Fruit fly (Drosophila melanogaster) whole organism, embryonic: ENCODE data around the gene Nin.

Source experiments
- BtbVII ChIP-seq: fragments of 200-800 bp; sonication (Bioruptor generic); optimal IDR thresholded peaks from 3 replicates; lab custom pipeline; 2017; ENCODE audit warnings: missing biosample characterization, mild to moderate bottlenecking, missing genetic modification characterization
- CG4404 ChIP-seq: fragments of 200-800 bp; sonication (Bioruptor generic); IDR thresholded peaks from 2 replicates; pipeline ENCODE4 v1.3.6; 2022; ENCODE audit warnings: missing biosample characterization, missing genetic modification characterization
- CG5180 ChIP-seq: fragments of 200-800 bp; sonication (Bioruptor generic); optimal IDR thresholded peaks from 3 replicates; lab custom pipeline; 2017; ENCODE audit warnings: missing biosample characterization, missing genetic modification characterization, mild to moderate bottlenecking, moderate library complexity, missing genetic modification reagents
- CG9215 ChIP-seq: fragments of 200-800 bp; sonication (Bioruptor generic); IDR thresholded peaks from 2 replicates; pipeline ENCODE4 v1.3.6; 2022; ENCODE audit warnings: missing biosample characterization, missing genetic modification characterization
- Ets65A ChIP-seq: fragments of 200-800 bp; sonication (Bioruptor generic); peaks from one replicate; lab custom pipeline; 2016; ENCODE audit warnings: missing biosample characterization, missing genetic modification characterization
- Hmr ChIP-seq: fragments of 200-800 bp; sonication (Bioruptor generic); optimal IDR thresholded peaks from 3 replicates; lab custom pipeline; 2017; ENCODE audit warnings: mild to moderate bottlenecking, missing biosample characterization, missing genetic modification reagents, missing genetic modification characterization
- ato ChIP-seq: fragments of 200-800 bp; sonication (Bioruptor generic); IDR thresholded peaks from 2 replicates; pipeline ENCODE4 v1.3.6; 2022; ENCODE audit warnings: missing biosample characterization, missing genetic modification characterization; ENCODE audit not compliant: partially characterized antibody
- bigmax ChIP-seq: fragments of 200-800 bp; sonication (Bioruptor generic); optimal IDR thresholded peaks from 2 replicates; lab custom pipeline; 2018; ENCODE audit warnings: missing biosample characterization, mild to moderate bottlenecking, missing genetic modification characterization
- br ChIP-seq: fragments of >200 bp; optimal IDR thresholded peaks from 2 replicates; lab custom pipeline; 2017
- disco-r ChIP-seq: fragments of 200-800 bp; sonication (Bioruptor generic); optimal IDR thresholded peaks from 2 replicates; lab custom pipeline; 2016; ENCODE audit warnings: missing biosample characterization, missing genetic modification characterization
- ham ChIP-seq: fragments of 200-800 bp; sonication (Bioruptor generic); IDR thresholded peaks from 2 replicates; pipeline ENCODE4 v1.3.6; 2022; ENCODE audit warnings: missing biosample characterization, missing genetic modification characterization
- pum ChIP-seq: fragments of 200-800 bp; sonication (Bioruptor generic); optimal IDR thresholded peaks from 2 replicates; lab custom pipeline; 2016; ENCODE audit warnings: missing biosample characterization, missing genetic modification characterization

- TF ChIP-seq ham (no peak), CG4404 (GFP tag; lab: Robert Waterston, UW) (no peak), ato (GFP tag; lab: Robert Waterston, UW) (no peak), br (lab: Kevin White, UChicago) (no peak), Ets65A (GFP tag; lab: Kevin White, UChicago) (no peak), BtbVII (GFP tag; lab: Kevin White, UChicago) (no peak), CG9215 (GFP tag; lab: Robert Waterston, UW) (no peak), bigmax (no peak), Hmr (GFP tag; lab: Kevin White, UChicago) (no peak), disco-r (no peak), pum (GFP tag; lab: Kevin White, UChicago) (no peak), CG5180 (GFP tag; lab: Kevin White, UChicago) (no peak)
These were observed 47.6 kb downstream of the Nin start for dm6 chr2L:5230772-5231171.
